Fruit fly (Drosophila melanogaster) whole organism: Measurements from ENCODE around the gene CG31223.

Source experiments
- Dll ChIP-seq: fragments of >200 bp; optimal IDR thresholded peaks from 2 replicates; lab custom pipeline; 2017
- EcR ChIP-seq, 2 experiments: fragments of >200 bp; optimal IDR thresholded peaks; 2 replicates each; lab custom pipeline; 2017; ENCODE audit warnings: missing biosample characterization in 2 of 2, missing genetic modification characterization in 2 of 2, missing genetic modification reagents in 2 of 2
- pan ChIP-seq: fragments of >200 bp; optimal IDR thresholded peaks from 2 replicates; lab custom pipeline; 2017
- usp ChIP-seq: fragments of >200 bp; optimal IDR thresholded peaks from 2 replicates; lab custom pipeline; 2017; ENCODE audit warnings: missing biosample characterization, missing genetic modification characterization, mixed read lengths

DNA sequence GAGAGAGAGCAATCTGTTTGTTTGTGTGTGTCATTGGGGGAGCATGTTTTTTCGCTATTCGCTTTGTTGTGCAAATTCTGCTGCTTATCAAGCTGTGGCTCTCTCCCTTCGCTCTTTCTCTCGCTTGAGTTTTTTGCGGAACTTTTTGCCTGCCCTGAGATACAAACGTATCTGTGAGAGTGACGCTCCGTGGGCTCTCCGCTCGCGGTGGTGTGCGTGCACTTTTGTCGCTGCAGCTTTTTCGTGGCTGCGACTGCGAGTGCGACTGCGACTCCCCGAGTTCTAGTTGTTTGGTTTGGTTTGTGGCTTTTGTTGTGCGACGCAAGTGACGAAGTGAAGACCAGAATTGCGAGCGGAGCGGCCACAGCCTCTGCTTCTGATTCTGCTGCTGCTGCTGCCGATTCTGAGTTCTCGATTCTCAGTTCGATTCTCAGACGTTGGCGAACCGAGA lies 48.2 kb upstream of the CG31223 start:
- TF ChIP-seq EcR (GFP tag; optimal IDR thresholded peaks at IDR 0.05; lab: Kevin White, UChicago), result no peak
- TF ChIP-seq pan (lab: Kevin White, UChicago), result no peak
- no peak for TF ChIP-seq usp (GFP tag; lab: Kevin White, UChicago)
- TF ChIP-seq Dll, result peak; percentile 99
